Fruit fly (Drosophila melanogaster) whole organism, embryonic: ENCODE results near the gene CG13928.

ENCODE experiments used
- Asciz ChIP-seq: fragments of 200-800 bp; sonication (Bioruptor generic); optimal IDR thresholded peaks from 2 replicates; lab custom pipeline; 2017; ENCODE audit warnings: missing biosample characterization, mild to moderate bottlenecking, missing genetic modification characterization, missing genetic modification reagents
- Bgb ChIP-seq: fragments of 200-800 bp; sonication (Bioruptor generic); IDR thresholded peaks from 2 replicates; pipeline ENCODE4 v1.3.6; 2022; ENCODE audit warnings: missing biosample characterization, missing genetic modification characterization; ENCODE audit not compliant: partially characterized antibody
- CG10209 ChIP-seq: fragments of 200-800 bp; sonication (Bioruptor generic); optimal IDR thresholded peaks from 3 replicates; lab custom pipeline; 2017; ENCODE audit warnings: missing biosample characterization, mild to moderate bottlenecking, missing genetic modification characterization, missing genetic modification reagents
- CG11247 ChIP-seq: fragments of 200-800 bp; sonication (Bioruptor generic); IDR thresholded peaks from 2 replicates; pipeline ENCODE4 v1.3.6; 2022; ENCODE audit warnings: missing biosample characterization, missing genetic modification characterization
- CG14710 ChIP-seq: fragments of 200-800 bp; sonication (Bioruptor generic); optimal IDR thresholded peaks from 3 replicates; lab custom pipeline; 2019; ENCODE audit warnings: missing biosample characterization, mild to moderate bottlenecking, missing genetic modification characterization, moderate library complexity
- CG15011 ChIP-seq: fragments of 200-800 bp; sonication (Bioruptor generic); optimal IDR thresholded peaks from 3 replicates; lab custom pipeline; 2018; ENCODE audit warnings: missing biosample characterization, mild to moderate bottlenecking, missing genetic modification characterization
- CG15601 ChIP-seq: fragments of 200-800 bp; sonication (Bioruptor generic); optimal IDR thresholded peaks from 3 replicates; lab custom pipeline; 2019; ENCODE audit warnings: missing biosample characterization, mild to moderate bottlenecking, missing genetic modification characterization, moderate library complexity
- CG1603 ChIP-seq: fragments of 200-800 bp; sonication (Bioruptor generic); optimal IDR thresholded peaks from 2 replicates; lab custom pipeline; 2019; ENCODE audit warnings: missing biosample characterization, mild to moderate bottlenecking, missing genetic modification characterization, moderate library complexity
- CG17568 ChIP-seq: fragments of 200-800 bp; sonication (Bioruptor generic); optimal IDR thresholded peaks from 2 replicates; lab custom pipeline; 2018; ENCODE audit warnings: missing biosample characterization, mild to moderate bottlenecking, missing genetic modification characterization, moderate library complexity
- CG18764 ChIP-seq: fragments of 200-800 bp; sonication (Bioruptor generic); optimal IDR thresholded peaks from 3 replicates; lab custom pipeline; 2016; ENCODE audit warnings: missing biosample characterization, missing genetic modification characterization
- CG30403 ChIP-seq: fragments of 200-800 bp; sonication (Bioruptor generic); optimal IDR thresholded peaks from 3 replicates; lab custom pipeline; 2016; ENCODE audit warnings: missing biosample characterization, missing genetic modification characterization
- CG42726 ChIP-seq: fragments of 200-800 bp; sonication (Bioruptor generic); IDR thresholded peaks from 2 replicates; pipeline ENCODE4 v1.3.6; 2022; ENCODE audit warnings: missing biosample characterization, missing genetic modification characterization; ENCODE audit not compliant: partially characterized antibody
- CG4424 ChIP-seq: fragments of 200-800 bp; sonication (Bioruptor generic); optimal IDR thresholded peaks from 3 replicates; lab custom pipeline; 2016; ENCODE audit warnings: missing biosample characterization, missing genetic modification characterization
- CG4707 ChIP-seq: fragments of 200-800 bp; sonication (Bioruptor generic); optimal IDR thresholded peaks from 2 replicates; lab custom pipeline; 2018; ENCODE audit warnings: missing biosample characterization, mild to moderate bottlenecking, missing genetic modification characterization, moderate library complexity
- CG6765 ChIP-seq: fragments of 200-800 bp; sonication (Bioruptor generic); optimal IDR thresholded peaks from 3 replicates; lab custom pipeline; 2017; ENCODE audit warnings: missing biosample characterization, mild to moderate bottlenecking, missing genetic modification characterization
- CG7839 ChIP-seq: fragments of 200-800 bp; sonication (Bioruptor generic); optimal IDR thresholded peaks from 3 replicates; lab custom pipeline; 2018; ENCODE audit warnings: missing biosample characterization, mild to moderate bottlenecking, missing genetic modification characterization, moderate library complexity
- CG9609 ChIP-seq: fragments of 200-800 bp; sonication (Bioruptor generic); optimal IDR thresholded peaks from 3 replicates; lab custom pipeline; 2016; ENCODE audit warnings: missing biosample characterization, missing genetic modification characterization
- CG9727 ChIP-seq: fragments of 200-800 bp; sonication (Bioruptor generic); optimal IDR thresholded peaks from 3 replicates; lab custom pipeline; 2017; ENCODE audit warnings: missing biosample characterization, mild to moderate bottlenecking, missing genetic modification characterization
- CTCF ChIP-seq: fragments of 200-800 bp; sonication (Bioruptor generic); optimal IDR thresholded peaks from 2 replicates; lab custom pipeline; 2017; ENCODE audit warnings: missing biosample characterization, mild to moderate bottlenecking, missing genetic modification characterization, moderate library complexity
- CoRest ChIP-seq: fragments of 200-800 bp; sonication (Bioruptor generic); optimal IDR thresholded peaks from 3 replicates; lab custom pipeline; 2018; ENCODE audit warnings: missing biosample characterization, mild to moderate bottlenecking, missing genetic modification characterization, moderate library complexity
- D ChIP-seq, 2 experiments: fragments of 200-800 bp in 1 of 2; fragments of >200 bp in 1 of 2; sonication (Bioruptor generic) in 1 of 2; optimal IDR thresholded peaks; 2 replicates in 1 of 2; 3 replicates in 1 of 2; lab custom pipeline; 2017; ENCODE audit warnings: mild to moderate bottlenecking in 1 of 2, missing biosample characterization in 1 of 2, missing genetic modification characterization in 1 of 2, missing genetic modification reagents in 1 of 2
- D19B ChIP-seq: fragments of 200-800 bp; sonication (Bioruptor generic); optimal IDR thresholded peaks from 2 replicates; lab custom pipeline; 2017; ENCODE audit warnings: missing biosample characterization, mild to moderate bottlenecking, missing genetic modification characterization
- Dip2 ChIP-seq: fragments of 200-800 bp; sonication (Bioruptor generic); IDR thresholded peaks from 2 replicates; pipeline ENCODE4 v1.3.6; 2022; ENCODE audit warnings: missing biosample characterization, missing genetic modification characterization
- Fer1 ChIP-seq: fragments of 200-800 bp; sonication (Bioruptor generic); optimal IDR thresholded peaks from 2 replicates; lab custom pipeline; 2017; ENCODE audit warnings: missing biosample characterization, mild to moderate bottlenecking, missing genetic modification characterization
- HmgD ChIP-seq: fragments of 200-800 bp; sonication (Bioruptor generic); optimal IDR thresholded peaks from 3 replicates; lab custom pipeline; 2016; ENCODE audit warnings: missing biosample characterization, missing genetic modification characterization
- Hsf ChIP-seq: fragments of 200-800 bp; sonication (Bioruptor generic); optimal IDR thresholded peaks from 3 replicates; lab custom pipeline; 2016; ENCODE audit warnings: missing biosample characterization, missing genetic modification characterization
- Nf-YA ChIP-seq: fragments of 200-800 bp; sonication (Bioruptor generic); IDR thresholded peaks from 2 replicates; pipeline ENCODE4 v1.3.6; 2022; ENCODE audit warnings: missing biosample characterization, missing genetic modification characterization
- Side ChIP-seq: fragments of 200-800 bp; sonication (Bioruptor generic); optimal IDR thresholded peaks from 2 replicates; lab custom pipeline; 2016; ENCODE audit warnings: missing biosample characterization, missing genetic modification characterization
- Xbp1 ChIP-seq: fragments of 200-800 bp; sonication (Bioruptor generic); optimal IDR thresholded peaks from 3 replicates; lab custom pipeline; 2016; ENCODE audit warnings: missing biosample characterization, mild to moderate bottlenecking, missing genetic modification characterization
- ap ChIP-seq: fragments of 200-800 bp; sonication (Bioruptor generic); IDR thresholded peaks from 2 replicates; pipeline ENCODE4 v1.3.6; 2022; ENCODE audit warnings: missing biosample characterization, missing genetic modification characterization
- caup ChIP-seq: fragments of 200-800 bp; sonication (Bioruptor generic); optimal IDR thresholded peaks from 3 replicates; lab custom pipeline; 2017; ENCODE audit warnings: missing biosample characterization, mild to moderate bottlenecking, missing genetic modification characterization, moderate library complexity; ENCODE audit not compliant: severe bottlenecking
- crol ChIP-seq: fragments of 200-800 bp; sonication (Bioruptor generic); IDR thresholded peaks from 2 replicates; pipeline ENCODE4 v1.3.6; 2022; ENCODE audit warnings: missing biosample characterization, missing genetic modification characterization
- crp ChIP-seq, 2 experiments: fragments of 200-800 bp; sonication (Bioruptor generic); optimal IDR thresholded peaks; 2 replicates in 1 of 2; 3 replicates in 1 of 2; lab custom pipeline; 2017; ENCODE audit warnings: missing biosample characterization in 2 of 2, missing genetic modification characterization in 2 of 2, mild to moderate bottlenecking in 1 of 2, moderate library complexity in 1 of 2
- dimm ChIP-seq: fragments of 200-800 bp; sonication (Bioruptor generic); IDR thresholded peaks from 2 replicates; pipeline ENCODE4 v1.3.6; 2022; ENCODE audit warnings: missing biosample characterization, missing genetic modification characterization
- dmrt99B ChIP-seq: fragments of 200-800 bp; sonication (Bioruptor generic); optimal IDR thresholded peaks from 2 replicates; lab custom pipeline; 2018; ENCODE audit warnings: missing biosample characterization, mild to moderate bottlenecking, missing genetic modification characterization, moderate library complexity
- dpn ChIP-seq, 2 experiments: fragments of 200-800 bp; sonication (Bioruptor generic); optimal IDR thresholded peaks; 3 replicates each; lab custom pipeline; 2016; ENCODE audit warnings: missing biosample characterization in 2 of 2, missing genetic modification characterization in 2 of 2
- fd64A ChIP-seq: fragments of 200-800 bp; sonication (Bioruptor generic); optimal IDR thresholded peaks from 3 replicates; lab custom pipeline; 2018; ENCODE audit warnings: missing biosample characterization, mild to moderate bottlenecking, missing genetic modification characterization
- grn ChIP-seq: fragments of 200-800 bp; sonication (Bioruptor generic); optimal IDR thresholded peaks from 3 replicates; lab custom pipeline; 2017; ENCODE audit warnings: missing biosample characterization, missing genetic modification characterization
- lilli ChIP-seq: fragments of 200-800 bp; sonication (Bioruptor generic); optimal IDR thresholded peaks from 3 replicates; lab custom pipeline; 2016; ENCODE audit warnings: missing biosample characterization, missing genetic modification characterization
- lov ChIP-seq, 2 experiments: fragments of 200-800 bp in 1 of 2; fragments of >200 bp in 1 of 2; sonication (Bioruptor generic) in 1 of 2; IDR thresholded peaks in 1 of 2; optimal IDR thresholded peaks in 1 of 2; 2 replicates in 1 of 2; 3 replicates in 1 of 2; pipeline versions ENCODE4 v1.3.6 to Lab custom; 2017 to 2022; ENCODE audit warnings: missing biosample characterization in 1 of 2, missing genetic modification characterization in 1 of 2
- pnt ChIP-seq: fragments of 200-800 bp; sonication (Bioruptor generic); optimal IDR thresholded peaks from 3 replicates; lab custom pipeline; 2016; ENCODE audit warnings: missing biosample characterization, missing genetic modification characterization
- sisA ChIP-seq: fragments of 200-800 bp; sonication (Bioruptor generic); IDR thresholded peaks from 2 replicates; pipeline ENCODE4 v1.3.6; 2022; ENCODE audit warnings: missing biosample characterization, missing genetic modification characterization
- slbo ChIP-seq: fragments of 200-800 bp; sonication (Bioruptor generic); IDR thresholded peaks from 2 replicates; pipeline ENCODE4 v1.3.6; 2022; ENCODE audit warnings: missing biosample characterization, missing genetic modification characterization
- sob ChIP-seq: fragments of 200-800 bp; sonication (Bioruptor generic); IDR thresholded peaks from 2 replicates; pipeline ENCODE4 v1.3.6; 2022; ENCODE audit warnings: missing biosample characterization, missing genetic modification characterization
- sr ChIP-seq: fragments of 200-800 bp; sonication (Bioruptor generic); IDR thresholded peaks from 3 replicates; pipeline ENCODE4 v1.3.6; 2022; ENCODE audit warnings: missing biosample characterization, missing genetic modification characterization
- tgo ChIP-seq: fragments of 200-800 bp; sonication (Bioruptor generic); IDR thresholded peaks from 3 replicates; pipeline ENCODE4 v1.3.6; 2022; ENCODE audit warnings: missing biosample characterization, missing genetic modification characterization
- toy ChIP-seq: fragments of 200-800 bp; sonication (Bioruptor generic); IDR thresholded peaks from 2 replicates; pipeline ENCODE4 v1.3.6; 2022; ENCODE audit warnings: missing biosample characterization, missing genetic modification characterization
- wdn ChIP-seq: fragments of 200-800 bp; sonication (Bioruptor generic); IDR thresholded peaks from 2 replicates; pipeline ENCODE4 v1.3.6; 2022; ENCODE audit warnings: missing biosample characterization, missing genetic modification characterization

The CG13928 gene

DNA sequence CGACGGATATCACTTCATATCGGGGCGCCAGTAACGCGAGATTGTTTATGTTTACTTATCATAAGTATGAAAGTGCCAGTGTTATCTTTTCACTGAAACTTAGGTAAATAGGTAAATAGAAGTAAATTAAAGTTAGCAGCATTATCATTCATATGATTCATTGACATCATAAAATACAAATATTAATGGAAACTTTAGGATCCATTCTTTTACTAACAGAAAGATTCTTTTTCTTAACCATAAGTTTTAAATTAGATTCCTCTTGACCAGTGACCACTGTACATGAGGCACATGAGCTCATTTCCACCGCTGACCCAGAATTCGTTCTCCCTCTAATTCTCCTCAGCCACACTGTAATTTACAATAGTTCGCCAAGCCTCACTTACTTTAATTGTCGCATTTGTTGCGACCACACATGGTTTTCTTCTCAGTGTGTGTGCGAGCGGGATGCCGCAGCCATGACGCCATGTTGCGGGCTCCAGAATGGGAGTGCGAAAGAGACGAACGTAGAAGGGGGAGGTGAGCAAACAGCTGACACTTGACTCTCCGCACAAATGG is 49.7 kb downstream of the CG13928 start (continued):
- TF ChIP-seq crol (GFP tag; lab: Robert Waterston, UW) (peak; percentile 64), CG4707 (peak; percentile 7), CG4424 (GFP tag; lab: Kevin White, UChicago) (peak; percentile 61), lilli (GFP tag; lab: Kevin White, UChicago) (peak; percentile 39), CG1603 (tag; lab: Kevin White, UChicago) (peak; percentile 24), Nf-YA (GFP tag; lab: Robert Waterston, UW) (peak; percentile 36; the same call in 1 of the 2 replicates), sob (GFP tag; lab: Robert Waterston, UW) (0 out of 2 replicates have a peak, but pooled peaks have one; percentile 52), CG15601 (tag; lab: Kevin White, UChicago) (peak; percentile 50), CoRest (tag; lab: Kevin White, UChicago) (peak; percentile 7), caup (GFP tag; lab: Kevin White, UChicago) (no peak), dpn (GFP tag; optimal IDR thresholded peaks at IDR 0.05; lab: Kevin White, UChicago) (peak in 1 of 2 experiments; percentile 28), CG9727 (peak; percentile 45), CG15011 (GFP tag; lab: Kevin White, UChicago) (peak; percentile 43), CG10209 (peak; percentile 15), Xbp1 (GFP tag; lab: Kevin White, UChicago) (peak; percentile 1), CG18764 (peak; percentile 14), Bgb (GFP tag; lab: Robert Waterston, UW) (no peak), dimm (no peak), D19B (GFP tag; lab: Kevin White, UChicago) (peak; percentile 14), Side (GFP tag; lab: Kevin White, UChicago) (peak; percentile 13), Asciz (GFP tag; lab: Kevin White, UChicago) (peak; percentile 64), D (optimal IDR thresholded peaks at IDR 0.05; lab: Kevin White, UChicago) (no peak), D (GFP tag; optimal IDR thresholded peaks at IDR 0.05; lab: Kevin White, UChicago) (peak; percentile 9), Dip2 (GFP tag; lab: Robert Waterston, UW) (no peak), CG9609 (GFP tag; lab: Kevin White, UChicago) (no peak), CG42726 (no peak), ap (GFP tag; lab: Robert Waterston, UW) (0 out of 2 replicates have a peak, but pooled peaks have one; percentile 24), CG6765 (GFP tag; lab: Kevin White, UChicago) (peak; percentile 1), CG17568 (GFP tag; lab: Kevin White, UChicago) (peak; percentile 28), CG30403 (peak; percentile 16), CG14710 (tag; lab: Kevin White, UChicago) (peak; percentile 8), CG7839 (tag; lab: Kevin White, UChicago) (peak; percentile 40), HmgD (GFP tag; lab: Kevin White, UChicago) (no peak), toy (0 out of 2 replicates have a peak, but pooled peaks have one; percentile 6), dmrt99B (tag; lab: Kevin White, UChicago) (peak; percentile 59), grn (GFP tag; lab: Kevin White, UChicago) (peak; percentile 23), pnt (peak; percentile 27), fd64A (GFP tag; lab: Kevin White, UChicago) (no peak), sr (GFP tag; lab: Robert Waterston, UW) (0 out of 3 replicates have a peak, but pooled peaks have one; percentile 27), tgo (GFP tag; lab: Robert Waterston, UW) (peak; percentile 41; the same call in 1 of the 3 replicates), Hsf (GFP tag; lab: Kevin White, UChicago) (no peak), CTCF (GFP tag; lab: Kevin White, UChicago) (peak; percentile 47), lov (optimal IDR thresholded peaks at IDR 0.05; lab: Kevin White, UChicago) (no peak), lov (GFP tag; IDR thresholded peaks at IDR 0.05; lab: Robert Waterston, UW) (0 out of 3 replicates have a peak, but pooled peaks have one; percentile 57), CG11247 (GFP tag; lab: Robert Waterston, UW) (no peak), wdn (GFP tag; lab: Robert Waterston, UW) (no peak), slbo (GFP tag; lab: Robert Waterston, UW) (peak; percentile 27), Fer1 (GFP tag; lab: Kevin White, UChicago) (peak; percentile 49), crp (GFP tag; optimal IDR thresholded peaks at IDR 0.05; lab: Kevin White, UChicago) (peak in 1 of 2 experiments; percentile 30), sisA (GFP tag; lab: Robert Waterston, UW) (peak; percentile 57; the same call in 1 of the 2 replicates)
